Worm (Caenorhabditis elegans) whole organism, L3 larva: ENCODE measurements around the gene T04B2.8.

ENCODE experiments used
- aly-2 ChIP-seq: fragments of 150-350 bp; optimal IDR thresholded peaks from 2 replicates; lab custom pipeline; 2014; ENCODE audit warnings: missing biosample characterization, missing genetic modification characterization
- ama-1 ChIP-seq: fragments of 150-350 bp; optimal IDR thresholded peaks from 2 replicates; lab custom pipeline; 2018
- ceh-9 ChIP-seq: sonication (generic microtip); optimal IDR thresholded peaks from 2 replicates; lab custom pipeline; 2018; ENCODE audit warnings: missing biosample characterization, missing genetic modification characterization
- daf-12 ChIP-seq: fragments of 150-350 bp; optimal IDR thresholded peaks from 2 replicates; lab custom pipeline; 2014; ENCODE audit warnings: missing biosample characterization, missing genetic modification reagents, missing genetic modification characterization
- elt-1 ChIP-seq: fragments of 150-350 bp; optimal IDR thresholded peaks from 2 replicates; lab custom pipeline; 2014; ENCODE audit warnings: missing biosample characterization, missing genetic modification characterization
- fos-1 ChIP-seq: fragments of 150-350 bp; optimal IDR thresholded peaks from 2 replicates; lab custom pipeline; 2014; ENCODE audit warnings: missing biosample characterization, missing genetic modification characterization
- lin-15B ChIP-seq: fragments of 150-350 bp; optimal IDR thresholded peaks from 2 replicates; lab custom pipeline; 2014; ENCODE audit warnings: missing biosample characterization, missing genetic modification characterization
- nhr-11 ChIP-seq: fragments of 150-350 bp; optimal IDR thresholded peaks from 2 replicates; lab custom pipeline; 2014; ENCODE audit warnings: missing biosample characterization, missing genetic modification characterization
- nhr-23 ChIP-seq: fragments of 150-350 bp; optimal IDR thresholded peaks from 2 replicates; lab custom pipeline; 2014; ENCODE audit warnings: missing biosample characterization, missing genetic modification reagents, missing genetic modification characterization
- sea-2 ChIP-seq: fragments of 150-350 bp; sonication (generic microtip); optimal IDR thresholded peaks from 4 replicates; lab custom pipeline; 2014; ENCODE audit warnings: missing biosample characterization, missing genetic modification reagents, missing genetic modification characterization
- tbx-2 ChIP-seq: sonication (generic microtip); optimal IDR thresholded peaks from 2 replicates; lab custom pipeline; 2016; ENCODE audit warnings: mild to moderate bottlenecking, missing genetic modification characterization, missing compliant biosample characterization
- unc-62 ChIP-seq: fragments of 150-350 bp; sonication (generic microtip); optimal IDR thresholded peaks from 4 replicates; lab custom pipeline; 2014; ENCODE audit warnings: missing biosample characterization, missing genetic modification reagents, missing genetic modification characterization

ce11 chrIV:10067541-10067940, 16.6 kb upstream of the T04B2.8 start, which contains the start of gene cwn-2:
- TF ChIP-seq ama-1 (lab: Kevin White, UChicago) = no peak
- no peak for TF ChIP-seq nhr-23
- no peak for TF ChIP-seq sea-2 (GFP tag; lab: Kevin White, UChicago)
- no peak for TF ChIP-seq ceh-9
- no peak for TF ChIP-seq fos-1 (tag; lab: Kevin White, UChicago)
- TF ChIP-seq aly-2 (tag; lab: Kevin White, UChicago) = no peak
- TF ChIP-seq elt-1 = no peak
- no peak for TF ChIP-seq daf-12
- no peak for TF ChIP-seq tbx-2 (tag; lab: Kevin White, UChicago)
- TF ChIP-seq nhr-11 (tag; lab: Kevin White, UChicago) = no peak
- TF ChIP-seq unc-62 (GFP tag; lab: Kevin White, UChicago) = no peak
- TF ChIP-seq lin-15B (tag; lab: Kevin White, UChicago) = no peak
